Worm (Caenorhabditis elegans) whole organism, young adult: ENCODE results near the gene clec-88.

ENCODE experiments used
- B0336.3 ChIP-seq: fragments of 200-800 bp; sonication (Bioruptor generic); IDR thresholded peaks from 2 replicates; pipeline ENCODE4 v1.3.6; 2022; ENCODE audit warnings: missing genetic modification characterization, missing compliant biosample characterization
- C06A6.2 ChIP-seq: fragments of 200-800 bp; sonication (Bioruptor generic); conservative IDR thresholded peaks from 2 replicates; pipeline ENCODE4 v1.3.6; 2022; ENCODE audit warnings: missing genetic modification characterization, missing compliant biosample characterization
- F23B12.7 ChIP-seq: sonication (generic microtip); optimal IDR thresholded peaks from 2 replicates; lab custom pipeline; 2017; ENCODE audit warnings: missing genetic modification characterization, mild to moderate bottlenecking, missing compliant biosample characterization, antibody characterized with exemption, moderate library complexity; ENCODE audit not compliant: insufficient read depth
- F39B2.1 ChIP-seq: fragments of 200-800 bp; sonication (Bioruptor generic); IDR thresholded peaks from 2 replicates; pipeline ENCODE4 v1.3.6; 2022; ENCODE audit warnings: missing genetic modification reagents, missing genetic modification characterization, missing compliant biosample characterization
- F49E8.2 ChIP-seq: sonication (generic microtip); optimal IDR thresholded peaks from 3 replicates; lab custom pipeline; 2017; ENCODE audit warnings: missing genetic modification characterization, mild to moderate bottlenecking, missing compliant biosample characterization, antibody characterized with exemption, moderate library complexity; ENCODE audit not compliant: insufficient read depth
- K12H6.12 ChIP-seq: fragments of 200-800 bp; sonication (Bioruptor generic); optimal IDR thresholded peaks from 2 replicates; lab custom pipeline; 2018; ENCODE audit warnings: mild to moderate bottlenecking, missing genetic modification characterization, missing compliant biosample characterization
- Y53F4B.3 ChIP-seq: fragments of 200-800 bp; sonication (Bioruptor generic); IDR thresholded peaks from 2 replicates; pipeline ENCODE4 v1.3.6; 2022; ENCODE audit warnings: missing genetic modification reagents, missing genetic modification characterization, missing compliant biosample characterization
- Y56A3A.18 ChIP-seq: fragments of 200-800 bp; sonication (Bioruptor generic); IDR thresholded peaks from 2 replicates; pipeline ENCODE4 v1.3.6; 2022; ENCODE audit warnings: missing genetic modification reagents, missing genetic modification characterization, missing compliant biosample characterization
- ZK185.1 ChIP-seq: sonication (generic microtip); optimal IDR thresholded peaks from 2 replicates; lab custom pipeline; 2016; ENCODE audit warnings: mild to moderate bottlenecking, missing genetic modification characterization, missing compliant biosample characterization; ENCODE audit not compliant: poor library complexity, severe bottlenecking
- ama-1 ChIP-seq, 3 experiments: fragments of 150-350 bp in 1 of 3; sonication (generic microtip) in 2 of 3; optimal IDR thresholded peaks; 2 replicates each; lab custom pipeline; 2014 to 2018; ENCODE audit warnings: missing biosample characterization in 2 of 3, missing genetic modification characterization in 2 of 3, missing genetic modification reagents in 2 of 3
- attf-5 ChIP-seq: fragments of 200-800 bp; sonication (Bioruptor generic); optimal IDR thresholded peaks from 2 replicates; lab custom pipeline; 2018; ENCODE audit warnings: mild to moderate bottlenecking, missing genetic modification characterization, missing compliant biosample characterization
- bed-1 ChIP-seq: fragments of 200-800 bp; sonication (Bioruptor generic); IDR thresholded peaks from 2 replicates; pipeline ENCODE4 v1.3.6; 2022; ENCODE audit warnings: missing genetic modification reagents, missing genetic modification characterization, missing compliant biosample characterization
- bed-2 ChIP-seq: fragments of 200-800 bp; sonication (Bioruptor generic); IDR thresholded peaks from 2 replicates; pipeline ENCODE4 v1.3.6; 2022; ENCODE audit warnings: missing genetic modification reagents, missing genetic modification characterization, missing compliant biosample characterization
- ceh-27 ChIP-seq: fragments of 200-800 bp; sonication (Bioruptor generic); optimal IDR thresholded peaks from 2 replicates; lab custom pipeline; 2018; ENCODE audit warnings: mild to moderate bottlenecking, missing genetic modification characterization, moderate library complexity, missing compliant biosample characterization
- dpl-1 ChIP-seq: fragments of 150-350 bp; optimal IDR thresholded peaks from 2 replicates; lab custom pipeline; 2014; ENCODE audit warnings: missing biosample characterization, missing genetic modification reagents, missing genetic modification characterization
- efl-1 ChIP-seq: fragments of 150-350 bp; optimal IDR thresholded peaks from 2 replicates; lab custom pipeline; 2014; ENCODE audit warnings: missing biosample characterization, missing genetic modification reagents, missing genetic modification characterization
- egrh-3 ChIP-seq: fragments of 200-800 bp; sonication (Bioruptor generic); IDR thresholded peaks from 2 replicates; pipeline ENCODE4 v1.3.6; 2022; ENCODE audit warnings: missing genetic modification reagents, missing genetic modification characterization, missing compliant biosample characterization
- ets-4 ChIP-seq: fragments of 200-800 bp; sonication (Bioruptor generic); optimal IDR thresholded peaks from 2 replicates; lab custom pipeline; 2018; ENCODE audit warnings: mild to moderate bottlenecking, missing genetic modification characterization, missing compliant biosample characterization
- hsf-1 ChIP-seq: fragments of 200-800 bp; sonication (Bioruptor generic); IDR thresholded peaks from 2 replicates; pipeline ENCODE4 v1.3.6; 2022; ENCODE audit warnings: missing genetic modification reagents, missing genetic modification characterization, missing compliant biosample characterization
- lin-35 ChIP-seq, 3 experiments: fragments of 150-350 bp in 2 of 3; sonication (generic microtip) in 1 of 3; optimal IDR thresholded peaks; 2 replicates each; lab custom pipeline; 2014 to 2018; ENCODE audit warnings: missing biosample characterization in 3 of 3, missing genetic modification characterization in 3 of 3, missing genetic modification reagents in 3 of 3
- lin-54 ChIP-seq: fragments of 200-800 bp; sonication (Bioruptor generic); optimal IDR thresholded peaks from 2 replicates; lab custom pipeline; 2018; ENCODE audit warnings: mild to moderate bottlenecking, missing genetic modification characterization, missing compliant biosample characterization
- lsl-1 ChIP-seq: fragments of 200-800 bp; sonication (Bioruptor generic); optimal IDR thresholded peaks from 2 replicates; lab custom pipeline; 2018; ENCODE audit warnings: mild to moderate bottlenecking, missing genetic modification characterization, moderate library complexity, missing compliant biosample characterization
- madf-10 ChIP-seq: sonication (generic microtip); optimal IDR thresholded peaks from 2 replicates; lab custom pipeline; 2016; ENCODE audit warnings: mild to moderate bottlenecking, missing genetic modification characterization, missing compliant biosample characterization
- madf-3 ChIP-seq: fragments of 200-800 bp; sonication (Bioruptor generic); IDR thresholded peaks from 2 replicates; pipeline ENCODE4 v1.3.6; 2022; ENCODE audit warnings: missing genetic modification reagents, missing genetic modification characterization, missing compliant biosample characterization
- mcd-1 ChIP-seq: fragments of 200-800 bp; sonication (Bioruptor generic); IDR thresholded peaks from 2 replicates; pipeline ENCODE4 v1.3.6; 2022; ENCODE audit warnings: missing genetic modification reagents, missing genetic modification characterization, missing compliant biosample characterization
- pha-4 ChIP-seq: fragments of 150-350 bp; sonication (generic microtip); optimal IDR thresholded peaks from 2 replicates; lab custom pipeline; 2014; ENCODE audit warnings: missing biosample characterization, missing genetic modification reagents, missing genetic modification characterization
- rec-8 ChIP-seq, 2 experiments: sonication (generic microtip); optimal IDR thresholded peaks; 2 replicates each; lab custom pipeline; 2016; ENCODE audit warnings: mild to moderate bottlenecking in 2 of 2, missing genetic modification characterization in 2 of 2, missing genetic modification reagents in 2 of 2, missing genotype in 2 of 2, missing biosample characterization in 1 of 2, missing compliant biosample characterization in 1 of 2, moderate library complexity in 1 of 2
- sea-2 ChIP-seq: fragments of 200-800 bp; sonication (Bioruptor generic); IDR thresholded peaks from 2 replicates; pipeline ENCODE4 v1.3.6; 2022; ENCODE audit warnings: missing genetic modification characterization, missing compliant biosample characterization
- snpc-1.1 ChIP-seq: sonication (generic microtip); optimal IDR thresholded peaks from 2 replicates; lab custom pipeline; 2017; ENCODE audit warnings: missing genetic modification characterization, mild to moderate bottlenecking, missing compliant biosample characterization, antibody characterized with exemption, moderate library complexity, missing genotype, missing genetic modification reagents; ENCODE audit not compliant: insufficient read depth
- snpc-1.3 ChIP-seq: sonication (generic microtip); optimal IDR thresholded peaks from 2 replicates; lab custom pipeline; 2017; ENCODE audit warnings: missing genetic modification characterization, mild to moderate bottlenecking, missing compliant biosample characterization, antibody characterized with exemption, moderate library complexity, missing genotype, missing genetic modification reagents; ENCODE audit not compliant: insufficient read depth
- snpc-3.4 ChIP-seq: sonication (generic microtip); optimal IDR thresholded peaks from 2 replicates; lab custom pipeline; 2017; ENCODE audit warnings: missing genetic modification characterization, mild to moderate bottlenecking, missing compliant biosample characterization, antibody characterized with exemption, moderate library complexity, missing genotype, missing genetic modification reagents
- tbx-9 ChIP-seq: sonication (generic microtip); optimal IDR thresholded peaks from 2 replicates; lab custom pipeline; 2016; ENCODE audit warnings: borderline replicate concordance, missing genetic modification characterization, inconsistent platforms, missing compliant biosample characterization
- tlf-1 ChIP-seq: fragments of 200-800 bp; sonication (Bioruptor generic); optimal IDR thresholded peaks from 2 replicates; lab custom pipeline; 2018; ENCODE audit warnings: mild to moderate bottlenecking, missing genetic modification characterization, missing compliant biosample characterization
- unc-130 ChIP-seq: sonication (generic microtip); optimal IDR thresholded peaks from 2 replicates; lab custom pipeline; 2016; ENCODE audit warnings: missing genetic modification reagents, missing genetic modification characterization, missing compliant biosample characterization
- unc-62 ChIP-seq: fragments of 150-350 bp; optimal IDR thresholded peaks from 2 replicates; lab custom pipeline; 2014; ENCODE audit warnings: missing biosample characterization, missing genetic modification reagents, missing genetic modification characterization
- xnd-1 ChIP-seq: sonication (generic microtip); optimal IDR thresholded peaks from 2 replicates; lab custom pipeline; 2016; ENCODE audit warnings: missing genotype, missing genetic modification reagents, missing genetic modification characterization, missing compliant biosample characterization
- ztf-18 ChIP-seq: sonication (generic microtip); optimal IDR thresholded peaks from 2 replicates; lab custom pipeline; 2016; ENCODE audit warnings: missing genotype, mild to moderate bottlenecking, missing genetic modification characterization, missing compliant biosample characterization
- ztf-28 ChIP-seq: fragments of 200-800 bp; sonication (Bioruptor generic); IDR thresholded peaks from 2 replicates; pipeline ENCODE4 v1.3.6; 2022; ENCODE audit warnings: missing genetic modification reagents, missing genetic modification characterization, missing compliant biosample characterization

Gene clec-88

ce11 chrII:6365237-6365815, at the start of gene clec-88, which contains the start of gene ani-2 (continued):
- TF ChIP-seq ama-1 (optimal IDR thresholded peaks at IDR 0.05; lab: Kevin White, UChicago), result no peak
- no peak for TF ChIP-seq ama-1 (GFP tag; optimal IDR thresholded peaks at IDR 0.05; lab: Kevin White, UChicago)
- TF ChIP-seq ztf-28 (GFP tag; lab: Robert Waterston, UW), result no peak
- peak; percentile 20 for TF ChIP-seq tlf-1 (GFP tag; lab: Kevin White, UChicago)
- TF ChIP-seq lsl-1 (GFP tag; lab: Kevin White, UChicago), result peak; percentile 98
- TF ChIP-seq unc-130 (GFP tag; lab: Kevin White, UChicago), result peak; percentile 73

ce11 chrII:6320655-6321388, 44.7 kb upstream of the clec-88 start, which contains the start of gene efr-3:
TSS of gene efr-3 (minus strand) at chrII:6321159.
- TF ChIP-seq lin-35 (GFP tag; optimal IDR thresholded peaks at IDR 0.05; lab: Kevin White, UChicago) (peak in 1 of 3 experiments; percentile 52), K12H6.12 (no peak), pha-4 (no peak), dpl-1 (GFP tag; lab: Kevin White, UChicago) (peak; percentile 64), B0336.3 (GFP tag; lab: Robert Waterston, UW) (no peak), C06A6.2 (no peak), egrh-3 (GFP tag; lab: Robert Waterston, UW) (no peak), F23B12.7 (tag; lab: Kevin White, UChicago) (peak; percentile 92), sea-2 (GFP tag; lab: Robert Waterston, UW) (no peak), unc-62 (no peak), ZK185.1 (tag; lab: Kevin White, UChicago) (no peak), efl-1 (GFP tag; lab: Kevin White, UChicago) (peak; percentile 66), F49E8.2 (tag; lab: Kevin White, UChicago) (no peak), ztf-18 (tag; lab: Kevin White, UChicago) (no peak), snpc-1.1 (tag; lab: Kevin White, UChicago) (no peak), attf-5 (GFP tag; lab: Kevin White, UChicago) (no peak), lin-54 (peak; percentile 84), mcd-1 (GFP tag; lab: Robert Waterston, UW) (peak; percentile 88), rec-8 (tag; optimal IDR thresholded peaks at IDR 0.05; lab: Kevin White, UChicago) (no peak), hsf-1 (no peak), lsl-1 (GFP tag; lab: Kevin White, UChicago) (peak; percentile 28), xnd-1 (no peak), bed-2 (GFP tag; lab: Robert Waterston, UW) (no peak), tbx-9 (tag; lab: Kevin White, UChicago) (no peak)
- TF ChIP-seq, all 124 proteins: peak for 7

ce11 chrII:6322081-6322480, 43.4 kb upstream of the clec-88 start:
- no peak for TF ChIP-seq ceh-27 (GFP tag; lab: Kevin White, UChicago)
- no peak for TF ChIP-seq unc-62
- no peak for TF ChIP-seq ets-4 (GFP tag; lab: Kevin White, UChicago)
- no peak for TF ChIP-seq bed-1 (GFP tag; lab: Robert Waterston, UW)
- TF ChIP-seq Y56A3A.18 (GFP tag; lab: Robert Waterston, UW), result no peak
- no peak for TF ChIP-seq madf-3 (GFP tag; lab: Robert Waterston, UW)
- no peak for TF ChIP-seq snpc-1.3 (tag; lab: Kevin White, UChicago)
- TF ChIP-seq madf-10 (tag; lab: Kevin White, UChicago), result no peak
- TF ChIP-seq snpc-3.4 (tag; lab: Kevin White, UChicago), result no peak
- no peak for TF ChIP-seq Y53F4B.3
- no peak for TF ChIP-seq F39B2.1 (GFP tag; lab: Robert Waterston, UW)
- TF ChIP-seq, all 124 proteins: peak for 0
